Worm (Caenorhabditis elegans) whole organism, L1 larva: ENCODE data around the gene sqv-8.

Experiments used
- C34B4.2 ChIP-seq: sonication (generic microtip); optimal IDR thresholded peaks from 2 replicates; lab custom pipeline; 2017; ENCODE audit warnings: mild to moderate bottlenecking, missing genetic modification characterization, missing compliant biosample characterization
- aha-1 ChIP-seq: fragments of 150-350 bp; optimal IDR thresholded peaks from 2 replicates; lab custom pipeline; 2014; ENCODE audit warnings: missing biosample characterization, missing genetic modification characterization
- ama-1 ChIP-seq: fragments of 150-350 bp; optimal IDR thresholded peaks from 2 replicates; lab custom pipeline; 2014
- blmp-1 ChIP-seq: fragments of 150-350 bp; optimal IDR thresholded peaks from 2 replicates; lab custom pipeline; 2014; ENCODE audit warnings: missing biosample characterization, missing genetic modification characterization
- ceh-63 ChIP-seq: fragments of 200-800 bp; sonication (Bioruptor generic); optimal IDR thresholded peaks from 2 replicates; lab custom pipeline; 2018; ENCODE audit warnings: mild to moderate bottlenecking, missing genetic modification characterization, missing compliant biosample characterization
- ceh-8 ChIP-seq: fragments of 200-800 bp; sonication (Bioruptor generic); optimal IDR thresholded peaks from 2 replicates; lab custom pipeline; 2018; ENCODE audit warnings: mild to moderate bottlenecking, missing genetic modification characterization, moderate library complexity, missing compliant biosample characterization
- ces-1 ChIP-seq: fragments of 150-350 bp; optimal IDR thresholded peaks from 2 replicates; lab custom pipeline; 2014; ENCODE audit warnings: missing biosample characterization, missing genetic modification reagents, missing genetic modification characterization
- dpl-1 ChIP-seq, 3 experiments: fragments of 150-350 bp in 2 of 3; sonication (generic microtip) in 1 of 3; optimal IDR thresholded peaks; 2 replicates each; lab custom pipeline; 2014 to 2017; ENCODE audit warnings: missing biosample characterization in 3 of 3, missing genetic modification characterization in 3 of 3, missing genetic modification reagents in 3 of 3
- efl-1 ChIP-seq, 4 experiments: fragments of 150-350 bp; optimal IDR thresholded peaks in 3 of 4; peaks in 1 of 4; 1 replicate in 1 of 4; 2 replicates in 3 of 4; lab custom pipeline; 2014; ENCODE audit warnings: missing biosample characterization in 2 of 4, missing genetic modification characterization in 2 of 4, missing genetic modification reagents in 2 of 4
- efl-3 ChIP-seq: fragments of 200-800 bp; sonication (Bioruptor generic); optimal IDR thresholded peaks from 2 replicates; lab custom pipeline; 2018; ENCODE audit warnings: mild to moderate bottlenecking, missing genetic modification characterization, missing compliant biosample characterization
- egl-27 ChIP-seq, 2 experiments: fragments of 150-350 bp in 1 of 2; sonication (generic microtip); optimal IDR thresholded peaks; 3 replicates each; lab custom pipeline; 2017 to 2018; ENCODE audit warnings: missing biosample characterization in 2 of 2, missing genetic modification characterization in 2 of 2, missing genetic modification reagents in 2 of 2
- elt-3 ChIP-seq, 6 experiments: fragments of 150-350 bp in 1 of 6; sonication (generic microtip); optimal IDR thresholded peaks; 2 replicates each; lab custom pipeline; 2017 to 2018; ENCODE audit warnings: missing biosample characterization in 6 of 6, missing genetic modification characterization in 6 of 6, inconsistent platforms in 1 of 6
- fkh-10 ChIP-seq: sonication (generic microtip); optimal IDR thresholded peaks from 2 replicates; lab custom pipeline; 2017; ENCODE audit warnings: missing biosample characterization, missing genetic modification reagents, missing genetic modification characterization
- fkh-4 ChIP-seq: sonication (generic microtip); optimal IDR thresholded peaks from 2 replicates; lab custom pipeline; 2016; ENCODE audit warnings: missing compliant biosample characterization, missing genetic modification characterization, borderline replicate concordance
- fos-1 ChIP-seq: fragments of 150-350 bp; optimal IDR thresholded peaks from 2 replicates; lab custom pipeline; 2014; ENCODE audit warnings: missing biosample characterization, missing genetic modification characterization
- hlh-4 ChIP-seq: sonication (generic microtip); optimal IDR thresholded peaks from 2 replicates; lab custom pipeline; 2016; ENCODE audit warnings: mild to moderate bottlenecking, missing genetic modification characterization, missing compliant biosample characterization
- jun-1 ChIP-seq: fragments of 150-350 bp; optimal IDR thresholded peaks from 2 replicates; lab custom pipeline; 2014; ENCODE audit warnings: missing biosample characterization, missing genetic modification reagents, missing genetic modification characterization
- lin-13 ChIP-seq: fragments of 150-350 bp; optimal IDR thresholded peaks from 2 replicates; lab custom pipeline; 2014; ENCODE audit warnings: missing biosample characterization, missing genetic modification reagents, missing genetic modification characterization
- lin-14 ChIP-seq: fragments of 200-800 bp; sonication (Bioruptor generic); optimal IDR thresholded peaks from 2 replicates; lab custom pipeline; 2018; ENCODE audit warnings: mild to moderate bottlenecking, missing genetic modification characterization, moderate library complexity, missing compliant biosample characterization
- lin-35 ChIP-seq, 2 experiments: fragments of 150-350 bp; optimal IDR thresholded peaks; 2 replicates each; lab custom pipeline; 2014; ENCODE audit warnings: missing biosample characterization in 2 of 2, missing genetic modification characterization in 2 of 2, missing genetic modification reagents in 2 of 2
- lir-3 ChIP-seq: sonication (generic microtip); optimal IDR thresholded peaks from 2 replicates; lab custom pipeline; 2016; ENCODE audit warnings: mild to moderate bottlenecking, missing genetic modification characterization, moderate library complexity, missing compliant biosample characterization; ENCODE audit not compliant: poor library complexity
- mef-2 ChIP-seq: fragments of 150-350 bp; optimal IDR thresholded peaks from 2 replicates; lab custom pipeline; 2014; ENCODE audit warnings: missing biosample characterization, missing genetic modification characterization
- nhr-20 ChIP-seq: sonication (generic microtip); optimal IDR thresholded peaks from 2 replicates; lab custom pipeline; 2016; ENCODE audit warnings: mild to moderate bottlenecking, missing genetic modification characterization, missing compliant biosample characterization
- nhr-237 ChIP-seq: fragments of 150-350 bp; optimal IDR thresholded peaks from 2 replicates; lab custom pipeline; 2014; ENCODE audit warnings: missing biosample characterization, missing genetic modification characterization
- nhr-47 ChIP-seq: sonication (generic microtip); optimal IDR thresholded peaks from 2 replicates; lab custom pipeline; 2016; ENCODE audit warnings: mild to moderate bottlenecking, missing genetic modification characterization, moderate library complexity, missing compliant biosample characterization
- nhr-76 ChIP-seq: sonication (generic microtip); optimal IDR thresholded peaks from 2 replicates; lab custom pipeline; 2017; ENCODE audit warnings: missing biosample characterization, missing genetic modification characterization
- nhr-84 ChIP-seq: sonication (generic microtip); optimal IDR thresholded peaks from 2 replicates; lab custom pipeline; 2017; ENCODE audit warnings: missing biosample characterization, missing genetic modification characterization
- nhr-85 ChIP-seq: sonication (generic microtip); peaks from one replicate; lab custom pipeline; 2016; ENCODE audit warnings: missing genetic modification characterization, inconsistent platforms, missing compliant biosample characterization
- pqm-1 ChIP-seq: sonication (generic microtip); optimal IDR thresholded peaks from 3 replicates; lab custom pipeline; 2017; ENCODE audit warnings: missing biosample characterization, missing genetic modification characterization
- skn-1 ChIP-seq: fragments of 150-350 bp; optimal IDR thresholded peaks from 2 replicates; lab custom pipeline; 2014; ENCODE audit warnings: missing biosample characterization, missing genetic modification characterization
- snu-23 ChIP-seq: sonication (generic microtip); optimal IDR thresholded peaks from 2 replicates; lab custom pipeline; 2016; ENCODE audit warnings: missing genetic modification characterization, missing compliant biosample characterization
- sox-4 ChIP-seq: sonication (generic microtip); optimal IDR thresholded peaks from 2 replicates; lab custom pipeline; 2016; ENCODE audit warnings: missing genetic modification characterization, missing compliant biosample characterization
- sptf-1 ChIP-seq: fragments of 150-350 bp; optimal IDR thresholded peaks from 2 replicates; lab custom pipeline; 2014; ENCODE audit warnings: missing biosample characterization, missing genetic modification characterization
- sup-37 ChIP-seq: fragments of 200-800 bp; sonication (Bioruptor generic); optimal IDR thresholded peaks from 2 replicates; lab custom pipeline; 2018; ENCODE audit warnings: mild to moderate bottlenecking, missing genetic modification characterization, missing compliant biosample characterization
- swsn-7 ChIP-seq: sonication (generic microtip); optimal IDR thresholded peaks from 2 replicates; lab custom pipeline; 2016; ENCODE audit warnings: missing genetic modification characterization, missing compliant biosample characterization
- tbx-2 ChIP-seq: sonication (generic microtip); optimal IDR thresholded peaks from 2 replicates; lab custom pipeline; 2016; ENCODE audit warnings: missing genetic modification characterization, missing compliant biosample characterization
- unc-130 ChIP-seq: fragments of 150-350 bp; optimal IDR thresholded peaks from 2 replicates; lab custom pipeline; 2017; ENCODE audit warnings: missing biosample characterization, missing genetic modification characterization, inconsistent platforms
- unc-30 ChIP-seq: sonication (generic microtip); optimal IDR thresholded peaks from 2 replicates; lab custom pipeline; 2017; ENCODE audit warnings: missing biosample characterization, missing genetic modification characterization
- unc-62 ChIP-seq: fragments of 150-350 bp; optimal IDR thresholded peaks from 2 replicates; lab custom pipeline; 2014; ENCODE audit warnings: missing biosample characterization, missing genetic modification reagents, missing genetic modification characterization
- vab-15 ChIP-seq: sonication (generic microtip); optimal IDR thresholded peaks from 2 replicates; lab custom pipeline; 2017; ENCODE audit warnings: missing genotype, mild to moderate bottlenecking, missing genetic modification characterization, missing compliant biosample characterization
- xbp-1 ChIP-seq: sonication (generic microtip); optimal IDR thresholded peaks from 2 replicates; lab custom pipeline; 2016; ENCODE audit warnings: missing genetic modification characterization, missing compliant biosample characterization
- ztf-11 ChIP-seq, 2 experiments: sonication (generic microtip); optimal IDR thresholded peaks; 2 replicates each; lab custom pipeline; 2016 to 2017; ENCODE audit warnings: missing genetic modification characterization in 2 of 2, missing biosample characterization in 1 of 2, missing compliant biosample characterization in 1 of 2
- ztf-4 ChIP-seq: fragments of 150-350 bp; optimal IDR thresholded peaks from 2 replicates; lab custom pipeline; 2014; ENCODE audit warnings: missing biosample characterization, missing genetic modification characterization

The sqv-8 gene

ce11 chrII:9621913-9622348, 24.8 kb upstream of the sqv-8 start (continued):
- TF ChIP-seq egl-27 (tag; optimal IDR thresholded peaks at IDR 0.05; lab: Kevin White, UChicago) (no peak), fkh-10 (GFP tag; lab: Kevin White, UChicago) (no peak), skn-1 (tag; lab: Kevin White, UChicago) (no peak), sox-4 (no peak), ztf-4 (tag; lab: Kevin White, UChicago) (no peak), snu-23 (GFP tag; lab: Kevin White, UChicago) (no peak), ceh-63 (no peak), ceh-8 (GFP tag; lab: Kevin White, UChicago) (no peak), ztf-11 (tag; optimal IDR thresholded peaks at IDR 0.05; lab: Kevin White, UChicago) (no peak), dpl-1 (GFP tag; optimal IDR thresholded peaks at IDR 0.05; lab: Kevin White, UChicago) (no peak), lin-13 (GFP tag; lab: Kevin White, UChicago) (no peak), C34B4.2 (no peak), nhr-76 (tag; lab: Kevin White, UChicago) (no peak), mef-2 (tag; lab: Kevin White, UChicago) (no peak), sptf-1 (tag; lab: Kevin White, UChicago) (no peak), xbp-1 (tag; lab: Kevin White, UChicago) (no peak), lir-3 (tag; lab: Kevin White, UChicago) (no peak), blmp-1 (tag; lab: Kevin White, UChicago) (peak; percentile 23), fos-1 (no peak), fkh-4 (tag; lab: Kevin White, UChicago) (no peak), pqm-1 (tag; lab: Kevin White, UChicago) (no peak), efl-1 (optimal IDR thresholded peaks at IDR 0.05; lab: Kevin White, UChicago) (no peak), efl-1 (GFP tag; optimal IDR thresholded peaks at IDR 0.05 in 1 of 2; lab: Kevin White, UChicago) (peak in 1 of 2 experiments; percentile 94), nhr-85 (tag; lab: Kevin White, UChicago) (no peak), aha-1 (no peak), lin-35 (GFP tag; optimal IDR thresholded peaks at IDR 0.05; lab: Kevin White, UChicago) (peak in 1 of 2 experiments; percentile 40), ces-1 (GFP tag; lab: Kevin White, UChicago) (no peak), nhr-47 (tag; lab: Kevin White, UChicago) (no peak), lin-14 (GFP tag; lab: Kevin White, UChicago) (peak; percentile 39), unc-130 (tag; lab: Kevin White, UChicago) (no peak), hlh-4 (tag; lab: Kevin White, UChicago) (no peak), nhr-20 (peak; percentile 9), nhr-84 (tag; lab: Kevin White, UChicago) (no peak), sup-37 (GFP tag; lab: Kevin White, UChicago) (no peak), tbx-2 (tag; lab: Kevin White, UChicago) (no peak), jun-1 (tag; lab: Kevin White, UChicago) (no peak), elt-3 (tag; optimal IDR thresholded peaks at IDR 0.05; lab: Kevin White, UChicago) (no peak), unc-62 (GFP tag; lab: Kevin White, UChicago) (no peak), nhr-237 (tag; lab: Kevin White, UChicago) (no peak), vab-15 (tag; lab: Kevin White, UChicago) (no peak), efl-3 (GFP tag; lab: Kevin White, UChicago) (no peak), swsn-7 (tag; lab: Kevin White, UChicago) (no peak), ama-1 (lab: Kevin White, UChicago) (no peak), unc-30 (tag; lab: Kevin White, UChicago) (no peak)
- TF ChIP-seq, all 84 proteins: peak for 7
